Worm (Caenorhabditis elegans) whole organism, dauer: Measurements from ENCODE around the gene bath-36.

ENCODE experiments used
- unc-62 ChIP-seq: sonication (generic microtip); optimal IDR thresholded peaks from 2 replicates; lab custom pipeline; 2017; ENCODE audit warnings: missing biosample characterization, missing genetic modification reagents, missing genetic modification characterization

Gene bath-36

DNA sequence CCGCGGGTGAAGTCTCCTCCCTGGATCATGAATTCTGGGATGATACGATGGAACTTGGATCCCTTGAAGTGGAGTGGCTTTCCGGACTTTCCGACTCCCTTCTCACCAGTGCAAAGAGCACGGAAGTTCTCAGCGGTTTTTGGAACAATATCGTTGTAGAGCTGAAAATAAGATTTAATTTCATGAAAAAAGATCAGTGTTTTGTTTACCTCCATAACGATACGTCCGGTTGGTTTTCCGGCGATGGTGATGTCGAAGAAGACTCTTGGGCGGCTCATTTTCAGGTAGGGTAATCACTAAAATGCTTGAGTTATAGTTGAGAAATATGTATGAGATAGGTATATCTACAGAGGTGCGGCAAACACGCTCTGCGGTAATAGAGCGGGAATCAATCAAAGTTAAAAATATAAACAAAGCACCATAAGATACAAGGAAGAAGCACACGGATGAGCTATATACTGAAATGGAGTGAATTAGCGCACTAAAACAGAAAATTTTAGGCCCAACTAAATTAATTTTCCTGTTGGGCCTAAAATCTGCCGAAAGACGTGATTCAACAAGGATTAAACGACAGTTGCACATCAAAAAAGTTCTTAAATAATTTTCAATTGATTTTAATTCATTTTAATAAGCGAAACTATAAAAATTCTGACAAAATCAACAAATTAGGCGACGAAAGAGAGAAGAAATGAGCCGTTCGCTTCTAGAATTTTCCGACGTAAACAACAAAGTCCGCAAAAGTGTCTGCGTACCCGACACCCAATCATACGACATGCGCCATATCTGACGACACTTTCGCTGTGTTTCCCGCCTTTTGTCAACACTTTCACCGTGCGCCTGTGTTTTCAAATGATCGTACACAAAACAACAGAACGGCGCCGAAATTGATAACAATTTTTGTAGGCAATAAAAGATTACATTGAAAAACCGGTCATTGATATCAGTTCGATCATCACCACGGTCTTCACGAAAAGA is at the start of gene bath-36, which contains the start of gene cyn-7:
Gene bath-36, plus strand, starts transcription at position 806 of the 975 bp plus-strand sequence.
Gene cyn-7, minus strand, starts transcription at position 296 of the 975 bp plus-strand sequence.
- TF ChIP-seq unc-62 (GFP tag; lab: Kevin White, UChicago) = no peak

DNA sequence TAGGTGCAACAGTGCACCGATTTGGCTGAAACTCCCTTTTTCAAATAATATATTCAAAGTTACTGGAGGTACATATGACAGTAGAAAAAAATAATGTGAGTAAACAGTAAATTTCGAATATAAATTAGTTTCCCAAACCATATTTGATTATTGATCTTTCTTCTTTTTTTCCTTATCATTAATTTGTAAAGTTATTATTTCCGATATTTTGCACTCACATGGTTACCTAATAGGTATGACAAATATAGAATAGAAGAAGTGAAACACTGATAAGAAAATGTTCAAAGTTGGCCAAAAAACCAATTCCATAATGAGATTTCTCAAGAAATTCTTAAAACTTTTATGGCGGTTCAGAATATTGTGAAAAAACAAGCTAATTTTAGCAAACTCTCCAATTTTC is 47.9 kb upstream of the bath-36 start:
- TF ChIP-seq unc-62 (GFP tag; lab: Kevin White, UChicago) = no peak

DNA sequence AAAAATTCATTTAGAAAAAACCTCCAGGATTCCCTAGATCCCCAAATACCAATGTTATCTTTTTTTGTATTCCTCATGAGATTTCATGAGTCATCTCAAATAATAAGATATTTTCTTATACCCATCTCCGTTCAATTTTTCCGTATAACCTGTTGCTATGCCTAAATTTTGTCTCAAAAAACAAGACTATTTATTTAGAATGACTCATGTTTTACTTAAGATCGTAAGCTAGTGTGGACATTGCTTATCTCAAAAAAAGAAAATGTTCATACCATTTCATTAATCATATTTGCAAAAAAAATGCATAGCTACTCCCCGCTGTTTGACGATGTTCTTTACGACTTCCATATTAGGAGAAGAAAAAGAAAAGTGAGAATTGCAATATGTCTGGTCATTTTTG is 47.4 kb upstream of the bath-36 start, which contains the start of gene K08F9.3:
Gene K08F9.3, plus strand, starts transcription at position 301 of the 400 bp plus-strand sequence.
- no peak for TF ChIP-seq unc-62 (GFP tag; lab: Kevin White, UChicago)

- no peak for TF ChIP-seq unc-62 (GFP tag; lab: Kevin White, UChicago)
These were observed 44.4 kb upstream of the bath-36 start, which contains the start of gene K08F9.1 for ce11 chrV:15143285-15143684. Gene K08F9.1, minus strand, starts transcription at chrV:15143385.

DNA sequence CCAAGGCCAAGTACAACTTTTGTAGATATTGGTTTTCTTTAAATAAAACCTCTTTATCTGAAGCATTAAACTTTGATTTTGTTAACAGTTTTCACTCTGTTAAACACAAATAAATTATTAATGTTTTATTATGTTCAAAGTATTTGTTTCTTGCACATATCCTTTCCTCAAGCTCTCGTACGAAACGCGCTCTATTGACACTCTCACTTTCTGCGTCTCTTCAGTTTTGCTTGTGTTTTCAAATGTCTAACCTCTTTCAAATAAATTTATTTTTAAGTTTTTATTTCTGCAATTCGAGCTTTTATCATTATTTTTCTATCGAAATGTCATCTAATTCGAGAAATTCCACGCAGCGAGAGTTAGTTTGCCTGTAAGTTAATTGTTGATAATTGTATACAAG is 43.9 kb upstream of the bath-36 start, which contains the start of gene K08F9.4:
Gene K08F9.4, plus strand, starts transcription at position 222 of the 400 bp plus-strand sequence.
- no peak for TF ChIP-seq unc-62 (GFP tag; lab: Kevin White, UChicago)

DNA sequence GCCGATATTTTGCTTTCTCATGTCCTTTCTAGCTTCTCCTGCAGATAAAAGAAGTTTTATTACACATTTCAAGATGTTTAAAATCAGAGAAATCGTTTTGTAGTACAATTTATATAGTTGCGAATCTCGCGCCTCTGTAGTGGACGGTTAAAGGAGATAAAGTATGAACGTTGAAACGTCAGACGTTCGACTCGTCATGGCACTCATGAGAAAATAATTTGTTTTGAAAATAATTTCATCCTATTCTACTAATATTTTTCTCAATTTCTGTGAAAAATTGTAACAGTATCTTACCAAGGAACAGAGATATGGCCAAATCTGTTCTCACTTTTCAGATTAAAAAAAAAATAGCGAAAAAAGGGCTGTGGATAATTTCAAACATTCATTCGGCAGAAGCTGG is 39.9 kb upstream of the bath-36 start, which contains the start of gene T09F5.20:
Gene T09F5.20, minus strand, starts transcription at position 101 of the 400 bp plus-strand sequence.
- TF ChIP-seq unc-62 (GFP tag; lab: Kevin White, UChicago) = no peak

DNA sequence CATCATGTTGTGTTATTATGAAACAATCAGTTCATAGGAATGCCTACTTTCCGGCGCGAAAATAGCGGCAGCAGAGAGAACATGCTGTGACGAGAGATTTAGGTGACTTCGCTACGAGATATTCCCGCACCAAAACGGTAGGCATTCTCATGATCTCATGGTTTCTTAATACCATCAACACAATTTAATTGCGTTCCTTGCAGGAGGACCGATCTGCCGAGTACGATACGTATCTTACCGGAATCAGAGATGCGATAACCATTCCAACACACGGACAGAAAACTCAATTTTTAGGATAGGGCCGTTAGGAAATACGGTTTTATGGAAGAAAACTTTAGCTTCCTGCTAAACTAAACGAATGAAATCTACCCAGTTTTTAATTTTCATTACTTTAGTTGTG is 38.9 kb upstream of the bath-36 start, which contains the start of gene T09F5.1:
Gene T09F5.1, plus strand, starts transcription at position 301 of the 400 bp plus-strand sequence.
- TF ChIP-seq unc-62 (GFP tag; lab: Kevin White, UChicago) = no peak

- no peak for TF ChIP-seq unc-62 (GFP tag; lab: Kevin White, UChicago)
These were observed 37.5 kb upstream of the bath-36 start for ce11 chrV:15150176-15150575.

ce11 chrV:15150661-15151060 is 37.0 kb upstream of the bath-36 start, which contains the start of gene T09F5.2:
Gene T09F5.2, plus strand, starts transcription at chrV:15150961.
- no peak for TF ChIP-seq unc-62 (GFP tag; lab: Kevin White, UChicago)

DNA sequence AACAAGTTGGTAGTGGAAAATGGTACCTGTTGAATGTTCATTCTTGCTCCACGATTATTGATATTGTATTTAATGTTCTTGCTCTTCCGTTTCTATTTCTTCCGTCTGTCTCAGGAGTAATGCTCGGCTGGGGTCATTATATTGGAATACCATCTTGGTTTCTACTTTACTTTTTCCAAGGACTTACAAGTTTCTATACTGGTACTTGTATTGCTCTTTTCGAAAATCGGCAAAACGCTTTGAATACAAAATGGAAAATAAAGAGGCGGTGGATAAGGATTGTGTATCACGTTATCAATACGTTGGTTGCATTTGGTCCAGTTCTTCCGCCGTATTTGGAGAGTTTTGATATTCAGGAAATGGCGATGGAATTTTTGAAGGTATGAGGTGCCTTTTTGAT is 35.7 kb upstream of the bath-36 start:
- TF ChIP-seq unc-62 (GFP tag; lab: Kevin White, UChicago) = no peak

DNA sequence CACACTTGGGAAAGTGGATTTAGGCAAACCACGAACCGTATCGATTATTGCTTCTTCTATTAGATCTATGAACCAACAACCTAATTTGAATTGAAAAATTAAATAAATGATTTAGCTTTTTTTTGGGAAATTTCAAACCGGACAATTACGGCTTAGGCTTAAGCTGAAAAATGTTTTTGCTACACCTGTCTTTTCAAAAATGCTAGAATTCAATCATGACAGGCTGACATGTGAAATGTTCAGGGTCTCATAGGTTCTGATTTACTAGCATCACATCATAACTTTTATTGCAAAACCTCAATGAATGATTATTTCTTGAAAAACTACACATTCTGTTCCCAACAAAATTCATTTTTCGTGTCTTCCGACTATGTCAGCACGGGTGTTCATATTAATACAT is 34.4 kb upstream of the bath-36 start, which contains the start of gene srh-55:
Gene srh-55, plus strand, starts transcription at position 301 of the 400 bp plus-strand sequence.
- TF ChIP-seq unc-62 (GFP tag; lab: Kevin White, UChicago) = no peak

- no peak for TF ChIP-seq unc-62 (GFP tag; lab: Kevin White, UChicago)
These were observed 31.2 kb upstream of the bath-36 start for ce11 chrV:15156504-15156903.

DNA sequence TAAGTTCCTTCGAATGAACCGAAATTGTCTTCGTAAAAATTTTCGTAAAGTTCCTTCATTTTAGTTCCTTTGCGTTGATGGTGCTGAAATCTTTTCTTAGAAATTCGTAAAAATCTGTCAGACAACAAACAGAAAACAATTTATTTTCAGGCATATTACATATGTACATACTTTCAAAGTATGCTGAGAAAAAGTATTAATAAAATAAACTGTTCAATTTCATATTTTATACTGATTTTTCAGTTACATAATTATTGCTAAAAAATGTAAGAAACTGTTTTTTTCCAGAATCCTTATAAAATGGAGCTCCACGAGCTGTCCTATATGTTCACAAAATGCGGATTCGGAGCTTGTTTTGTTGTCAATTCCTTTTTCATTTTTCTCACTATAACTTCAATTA is 29.0 kb upstream of the bath-36 start, which contains the start of gene str-45:
Gene str-45, plus strand, starts transcription at position 301 of the 400 bp plus-strand sequence.
- TF ChIP-seq unc-62 (GFP tag; lab: Kevin White, UChicago) = no peak

DNA sequence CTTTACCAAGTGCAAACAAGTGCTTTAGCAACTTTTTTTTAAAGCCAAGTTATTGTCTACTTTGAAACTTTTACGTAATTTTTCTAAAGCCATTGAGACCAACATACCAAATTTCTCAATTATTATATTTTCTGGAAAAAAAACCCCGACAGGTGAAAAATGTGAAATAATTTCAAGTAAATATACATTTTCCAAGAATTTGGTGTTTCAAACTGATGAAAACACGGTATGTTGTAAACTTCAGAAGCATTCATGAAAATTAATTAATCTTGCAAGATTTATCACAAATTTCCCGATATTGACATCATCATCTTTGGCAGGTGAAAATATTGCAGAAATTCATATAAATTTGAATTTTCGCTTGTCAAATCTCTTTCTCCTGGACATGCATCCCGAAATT is 25.0 kb upstream of the bath-36 start, which contains the start of gene srz-11:
Gene srz-11, plus strand, starts transcription at position 386 of the 400 bp plus-strand sequence.
- TF ChIP-seq unc-62 (GFP tag; lab: Kevin White, UChicago) = no peak

DNA sequence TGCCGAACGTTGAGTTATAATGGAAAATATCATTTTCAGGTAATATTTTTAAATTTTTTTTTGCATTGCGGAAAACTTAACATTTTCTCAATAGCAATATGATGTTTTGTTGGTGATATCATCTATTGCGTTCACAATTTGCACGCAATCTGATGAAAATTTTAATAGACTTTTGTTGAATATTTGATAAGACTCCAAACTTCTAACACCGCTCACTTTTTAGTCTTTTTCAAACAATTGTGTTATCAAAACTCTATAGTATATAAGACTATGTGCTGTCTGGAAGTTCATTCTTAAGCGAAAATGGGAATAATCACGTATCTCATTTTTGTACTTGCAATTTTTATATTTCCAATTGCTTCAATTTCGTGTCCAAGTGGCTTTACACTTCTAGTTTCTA is 12.2 kb upstream of the bath-36 start, which contains the start of gene clec-47:
Gene clec-47, plus strand, starts transcription at position 301 of the 400 bp plus-strand sequence.
- TF ChIP-seq unc-62 (GFP tag; lab: Kevin White, UChicago) = no peak

DNA sequence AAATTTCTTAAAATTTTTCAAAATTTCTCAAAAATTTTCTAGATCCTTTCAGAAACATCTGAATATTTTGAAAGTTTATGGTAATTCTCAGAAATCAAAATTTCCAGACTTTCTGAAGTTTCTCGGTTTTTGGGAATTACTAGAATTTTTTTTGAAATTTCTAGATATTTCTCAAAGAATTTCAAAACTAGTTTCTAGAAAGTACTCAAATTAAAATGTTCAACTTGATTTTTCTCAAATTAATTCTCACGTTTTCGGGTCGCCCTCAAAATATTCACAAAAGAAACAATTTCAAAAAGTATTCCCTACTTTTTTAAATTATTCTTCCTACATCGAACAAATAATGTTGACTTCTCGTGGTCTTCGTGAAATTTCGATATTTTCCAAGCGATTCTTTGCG is 7.9 kb upstream of the bath-36 start, which contains the start of gene T09F5.10:
Gene T09F5.10, plus strand, starts transcription at position 301 of the 400 bp plus-strand sequence.
- TF ChIP-seq unc-62 (GFP tag; lab: Kevin White, UChicago) = no peak
